Worm (Caenorhabditis elegans): ENCODE measurements around the gene srh-130.

The srh-130 gene

DNA sequence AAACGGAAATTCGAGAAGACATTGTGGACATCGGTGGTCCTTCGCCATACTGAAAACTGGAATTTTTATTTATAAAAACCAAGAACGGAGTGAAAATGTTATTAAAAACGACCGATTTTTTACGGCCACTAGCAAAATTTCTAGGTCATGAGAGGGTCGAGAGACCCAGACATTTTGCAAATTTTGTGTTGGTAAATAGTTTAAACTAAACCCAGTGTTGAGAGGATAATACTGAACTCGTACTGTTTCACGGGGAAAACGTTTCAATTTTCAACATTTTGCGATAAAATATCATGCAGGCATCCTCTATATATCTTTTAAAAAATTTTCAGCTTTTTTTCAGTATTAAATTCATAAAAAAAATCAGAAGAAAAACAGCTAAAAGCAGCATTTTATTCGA is 31.9 kb upstream of the srh-130 start, which contains the start of gene C04F5.9:
Gene C04F5.9 (minus strand): TSS at position 101 of the 400 bp plus-strand sequence.
- TF ChIP-seq madf-5 (GFP tag; IDR thresholded peaks at IDR 0.05): no peak
- no peak for TF ChIP-seq zfp-3 (GFP tag; conservative IDR thresholded peaks at IDR 0.05)
- TF ChIP-seq ceh-32 (tag; optimal IDR thresholded peaks at IDR 0.05; ENCODE audit: poor library complexity): no peak
- peak; percentile 21 for TF ChIP-seq mes-2 (tag; optimal IDR thresholded peaks at IDR 0.05; ENCODE audit: poor library complexity, severe bottlenecking)
- TF ChIP-seq ceh-20 (GFP tag; IDR thresholded peaks at IDR 0.05): no peak
- TF ChIP-seq nhr-25 (tag; optimal IDR thresholded peaks at IDR 0.05; ENCODE audit: borderline replicate concordance, insufficient read depth): no peak
- TF ChIP-seq daf-19 (GFP tag; conservative IDR thresholded peaks at IDR 0.05): no peak
- TF ChIP-seq tag-97 (GFP tag; IDR thresholded peaks at IDR 0.05): no peak

DNA sequence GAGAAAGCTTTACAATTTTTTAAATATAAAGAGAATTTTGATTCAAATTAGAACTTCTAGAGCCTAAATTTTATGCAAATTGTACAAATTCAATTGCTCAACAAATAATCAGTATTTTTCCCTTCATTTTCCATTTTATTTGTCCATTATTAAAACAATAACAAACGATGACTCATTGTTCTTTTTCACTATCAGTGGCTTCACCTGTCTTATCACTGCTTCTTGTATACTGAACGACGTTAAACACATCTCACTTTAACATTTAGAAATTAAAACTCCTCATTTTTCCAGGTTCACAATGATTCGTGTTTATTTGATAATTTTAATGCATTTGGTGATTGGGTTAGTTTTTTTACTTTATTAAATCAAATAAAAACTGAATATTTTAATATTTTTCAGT is 31.3 kb upstream of the srh-130 start, which contains the start of gene sid-1:
Gene sid-1 (plus strand): TSS at position 292 of the 400 bp plus-strand sequence.
- TF ChIP-seq daf-19 (GFP tag; conservative IDR thresholded peaks at IDR 0.05) (no peak), pqm-1 (tag; optimal IDR thresholded peaks at IDR 0.05) (peak; percentile 59), aha-1 (tag) (no peak), ceh-28 (tag; optimal IDR thresholded peaks at IDR 0.05) (no peak), zfp-3 (GFP tag; conservative IDR thresholded peaks at IDR 0.05) (no peak), mdt-29 (GFP tag; IDR thresholded peaks at IDR 0.05) (no peak), daf-16 (GFP tag; optimal IDR thresholded peaks at IDR 0.05) (no peak), daf-16 (tag; optimal IDR thresholded peaks at IDR 0.05) (peak; percentile 81), nhr-28 (tag; optimal IDR thresholded peaks at IDR 0.05) (peak; percentile 54), lim-7 (GFP tag; IDR thresholded peaks at IDR 0.05) (no peak), dmd-6 (GFP tag; IDR thresholded peaks at IDR 0.05) (peak; percentile 8; the same call in 1 of the 2 replicates), egl-43 (GFP tag; IDR thresholded peaks at IDR 0.05) (no peak), lin-15B (tag; optimal IDR thresholded peaks at IDR 0.05) (no peak), snpc-4 (tag; optimal IDR thresholded peaks at IDR 0.05) (no peak), arid-1 (GFP tag; conservative IDR thresholded peaks at IDR 0.05) (no peak), lin-29 (GFP tag; IDR thresholded peaks at IDR 0.05) (no peak), hlh-30 (tag; optimal IDR thresholded peaks at IDR 0.05; ENCODE audit: insufficient read depth) (no peak), F44E2.7 (GFP tag; IDR thresholded peaks at IDR 0.05) (no peak), rbr-2 (tag; optimal IDR thresholded peaks at IDR 0.05) (no peak), dve-1 (tag; optimal IDR thresholded peaks at IDR 0.05; ENCODE audit: insufficient read depth) (peak; percentile 5), F10B5.3 (tag; optimal IDR thresholded peaks at IDR 0.05) (no peak), nhr-41 (GFP tag; IDR thresholded peaks at IDR 0.05) (no peak), duxl-1 (tag; optimal IDR thresholded peaks at IDR 0.05; ENCODE audit: poor library complexity) (no peak), ceh-62 (tag; optimal IDR thresholded peaks at IDR 0.05) (no peak)

DNA sequence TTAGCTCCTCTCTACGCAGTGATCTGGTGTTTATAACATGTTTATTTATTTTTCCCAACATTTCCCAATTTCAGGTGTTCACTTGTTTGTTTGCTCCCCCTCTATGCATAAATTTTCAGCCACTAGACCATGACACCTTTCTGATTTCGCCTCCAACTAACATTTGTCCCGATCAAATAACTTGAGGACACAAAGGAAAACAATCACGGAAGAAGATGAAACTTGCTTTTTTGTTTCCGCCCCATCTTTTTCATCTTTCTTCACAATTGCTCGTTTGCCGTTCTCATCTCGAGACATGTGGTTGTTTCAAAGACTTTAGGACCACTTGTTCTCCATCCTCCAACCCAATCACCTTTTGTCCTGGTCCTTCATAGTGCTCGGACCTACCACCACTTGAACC is 24.2 kb upstream of the srh-130 start, which contains the start of gene F14F9.5:
Gene F14F9.5 (plus strand): TSS at position 301 of the 400 bp plus-strand sequence.
- no peak for TF ChIP-seq zfp-3 (GFP tag; conservative IDR thresholded peaks at IDR 0.05)
- no peak for TF ChIP-seq sdz-12 (GFP tag; optimal IDR thresholded peaks at IDR 0.05)
- no peak for TF ChIP-seq ctbp-1 (GFP tag; IDR thresholded peaks at IDR 0.05)
- no peak for TF ChIP-seq T26A8.4 (GFP tag; IDR thresholded peaks at IDR 0.05)
- no peak for TF ChIP-seq lin-13 (GFP tag; optimal IDR thresholded peaks at IDR 0.05)
- no peak for TF ChIP-seq nhr-111 (GFP tag; optimal IDR thresholded peaks at IDR 0.05)

DNA sequence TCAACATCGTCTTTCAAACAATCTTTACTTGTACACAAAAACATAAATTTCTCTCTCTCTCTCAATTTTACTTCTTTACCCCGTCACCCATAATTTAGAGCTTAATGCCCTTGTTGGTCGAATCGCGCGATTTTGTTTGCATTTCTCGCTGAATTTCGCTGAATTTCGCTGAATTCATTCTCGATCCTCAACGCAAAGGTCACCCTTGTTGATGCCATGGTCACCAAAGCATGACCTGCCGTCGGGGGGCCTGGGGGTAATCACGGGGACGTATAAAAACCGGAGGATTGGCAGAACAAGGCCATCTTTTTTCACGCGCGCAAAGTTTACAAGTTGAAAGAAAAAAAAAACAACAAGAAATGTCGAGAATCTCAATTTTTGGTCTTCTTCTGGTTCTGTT is 21.0 kb upstream of the srh-130 start, which contains the start of gene F14F9.8:
Gene F14F9.8 (plus strand): TSS at position 301 of the 400 bp plus-strand sequence.
- TF ChIP-seq aha-1 (tag) (peak; percentile 79), spr-1 (tag; optimal IDR thresholded peaks at IDR 0.05) (no peak), ama-1 (optimal IDR thresholded peaks at IDR 0.05) (no peak), lir-3 (tag; optimal IDR thresholded peaks at IDR 0.05) (no peak), unc-62 (GFP tag; optimal IDR thresholded peaks at IDR 0.05 in 1 of 2) (peak in 1 of 2 experiments; percentile 4), unc-62 (tag; optimal IDR thresholded peaks at IDR 0.05) (no peak), spr-3 (GFP tag; optimal IDR thresholded peaks at IDR 0.05) (no peak), R02D3.7 (tag; optimal IDR thresholded peaks at IDR 0.05) (no peak), unc-130 (GFP tag; optimal IDR thresholded peaks at IDR 0.05) (no peak), php-3 (GFP tag; IDR thresholded peaks at IDR 0.05) (no peak), T26A8.4 (GFP tag; IDR thresholded peaks at IDR 0.05) (no peak), saeg-2 (GFP tag; IDR thresholded peaks at IDR 0.05) (no peak), nhr-48 (tag; optimal IDR thresholded peaks at IDR 0.05) (no peak), lim-7 (GFP tag; IDR thresholded peaks at IDR 0.05) (no peak), zfp-3 (GFP tag; conservative IDR thresholded peaks at IDR 0.05) (no peak), snpc-1.2 (GFP tag; IDR thresholded peaks at IDR 0.05) (no peak), tra-1 (GFP tag; IDR thresholded peaks at IDR 0.05) (no peak)
